Fruit fly (Drosophila melanogaster): ENCODE measurements around the gene PIG-P.

DNA sequence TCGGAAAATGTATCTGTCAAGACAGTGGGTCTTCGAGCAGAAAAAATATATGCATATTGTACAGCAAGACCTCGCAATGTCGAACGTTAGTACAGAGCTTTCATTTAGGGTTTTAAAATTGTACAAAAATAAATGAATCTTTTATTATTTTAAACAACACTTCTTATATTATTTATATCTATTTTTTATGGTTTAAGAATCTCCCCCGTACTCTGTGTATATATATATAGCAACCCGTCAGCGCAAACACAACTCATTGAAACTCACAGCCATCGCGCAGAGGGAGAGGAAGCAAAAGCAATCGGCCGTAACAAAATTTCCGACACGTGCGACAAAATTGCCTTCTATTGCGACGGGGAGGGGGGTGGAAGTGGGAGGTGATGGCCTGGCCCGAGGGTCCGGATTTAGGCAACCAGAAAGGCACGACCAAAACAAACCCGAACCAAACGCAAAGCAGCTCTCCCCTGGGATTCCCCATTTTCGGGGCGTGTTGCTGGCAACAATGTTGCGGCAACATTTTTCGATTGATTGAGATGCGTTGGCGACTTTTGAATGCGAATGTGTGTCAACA lies 48.0 kb upstream of the PIG-P start:
- TF ChIP-seq psq (GFP tag; optimal IDR thresholded peaks at IDR 0.05) (no peak), tai (GFP tag; optimal IDR thresholded peaks at IDR 0.05) (no peak), h (GFP tag; optimal IDR thresholded peaks at IDR 0.05) (no peak), Jra (GFP tag; optimal IDR thresholded peaks at IDR 0.05) (no peak), dmrt93B (GFP tag; optimal IDR thresholded peaks at IDR 0.05) (peak; percentile 34), GATAd (GFP tag; optimal IDR thresholded peaks at IDR 0.05) (no peak), usp (GFP tag; optimal IDR thresholded peaks at IDR 0.05) (no peak), woc (GFP tag; optimal IDR thresholded peaks at IDR 0.05) (no peak), Hr78 (GFP tag; optimal IDR thresholded peaks at IDR 0.05) (no peak), OdsH (GFP tag; optimal IDR thresholded peaks at IDR 0.05) (no peak), br (GFP tag; optimal IDR thresholded peaks at IDR 0.05) (no peak), N (GFP tag; optimal IDR thresholded peaks at IDR 0.05) (no peak), ey (GFP tag; optimal IDR thresholded peaks at IDR 0.05) (no peak)

Measured in whole organism, wandering third instar larva.